Worm (Caenorhabditis elegans) whole organism, late embryonic: ENCODE measurements around the gene Y53G8AM.8.

Source experiments
- C08G9.2 ChIP-seq: sonication (generic microtip); optimal IDR thresholded peaks from 2 replicates; lab custom pipeline; 2016; ENCODE audit warnings: mild to moderate bottlenecking, missing genetic modification characterization, moderate library complexity, missing compliant biosample characterization
- C38D4.7 ChIP-seq: fragments of 200-800 bp; sonication (Bioruptor generic); optimal IDR thresholded peaks from 2 replicates; lab custom pipeline; 2018; ENCODE audit warnings: mild to moderate bottlenecking, missing genetic modification characterization, moderate library complexity, missing compliant biosample characterization
- K09A11.1 ChIP-seq: sonication (generic microtip); optimal IDR thresholded peaks from 2 replicates; lab custom pipeline; 2017; ENCODE audit warnings: antibody characterized with exemption, mild to moderate bottlenecking, missing genetic modification characterization, missing compliant biosample characterization; ENCODE audit not compliant: insufficient read depth
- T23F11.4 ChIP-seq: fragments of 200-800 bp; sonication (Bioruptor generic); optimal IDR thresholded peaks from 2 replicates; lab custom pipeline; 2018; ENCODE audit warnings: mild to moderate bottlenecking, missing genetic modification characterization, missing compliant biosample characterization
- ama-1 ChIP-seq: fragments of 150-350 bp; optimal IDR thresholded peaks from 2 replicates; lab custom pipeline; 2014
- ceh-14 ChIP-seq: sonication (generic microtip); optimal IDR thresholded peaks from 2 replicates; lab custom pipeline; 2016; ENCODE audit warnings: missing genotype, missing genetic modification characterization, missing compliant biosample characterization
- ceh-18 ChIP-seq: sonication (generic microtip); optimal IDR thresholded peaks from 2 replicates; lab custom pipeline; 2016; ENCODE audit warnings: missing genetic modification characterization, missing compliant biosample characterization
- ceh-22 ChIP-seq: sonication (generic microtip); optimal IDR thresholded peaks from 2 replicates; lab custom pipeline; 2017; ENCODE audit warnings: missing biosample characterization, missing genetic modification characterization
- ceh-24 ChIP-seq: sonication (generic microtip); optimal IDR thresholded peaks from 2 replicates; lab custom pipeline; 2016; ENCODE audit warnings: mild to moderate bottlenecking, missing genetic modification characterization, missing compliant biosample characterization
- ceh-30 ChIP-seq: fragments of 150-350 bp; optimal IDR thresholded peaks from 2 replicates; lab custom pipeline; 2014; ENCODE audit warnings: missing biosample characterization, missing genetic modification characterization
- ceh-31 ChIP-seq: sonication (generic microtip); optimal IDR thresholded peaks from 2 replicates; lab custom pipeline; 2016; ENCODE audit warnings: missing genetic modification characterization, missing compliant biosample characterization
- ceh-45 ChIP-seq: fragments of 200-800 bp; sonication (Bioruptor generic); IDR thresholded peaks from 2 replicates; pipeline ENCODE4 v1.3.6; 2022; ENCODE audit warnings: missing genetic modification reagents, missing genetic modification characterization, missing compliant biosample characterization
- ceh-48 ChIP-seq: sonication (generic microtip); optimal IDR thresholded peaks from 2 replicates; lab custom pipeline; 2016; ENCODE audit warnings: missing genetic modification characterization, inconsistent platforms, missing compliant biosample characterization
- ceh-9 ChIP-seq: sonication (generic microtip); optimal IDR thresholded peaks from 2 replicates; lab custom pipeline; 2016; ENCODE audit warnings: mild to moderate bottlenecking, missing genetic modification characterization, inconsistent platforms, missing compliant biosample characterization
- che-1 ChIP-seq: sonication (generic microtip); optimal IDR thresholded peaks from 2 replicates; lab custom pipeline; 2016; ENCODE audit warnings: mild to moderate bottlenecking, missing genetic modification characterization, missing compliant biosample characterization
- ets-4 ChIP-seq: sonication (generic microtip); optimal IDR thresholded peaks from 2 replicates; lab custom pipeline; 2016; ENCODE audit warnings: missing genetic modification characterization, missing compliant biosample characterization
- fax-1 ChIP-seq: sonication (generic microtip); optimal IDR thresholded peaks from 2 replicates; lab custom pipeline; 2016; ENCODE audit warnings: missing genotype, missing genetic modification characterization, missing compliant biosample characterization
- gmeb-2 ChIP-seq: sonication (generic microtip); optimal IDR thresholded peaks from 2 replicates; lab custom pipeline; 2016; ENCODE audit warnings: missing genetic modification characterization, inconsistent platforms, missing compliant biosample characterization
- hlh-13 ChIP-seq: fragments of 200-800 bp; sonication (Bioruptor generic); optimal IDR thresholded peaks from 2 replicates; lab custom pipeline; 2018; ENCODE audit warnings: mild to moderate bottlenecking, missing genetic modification characterization, missing compliant biosample characterization
- hlh-15 ChIP-seq: sonication (generic microtip); optimal IDR thresholded peaks from 2 replicates; lab custom pipeline; 2016; ENCODE audit warnings: missing genetic modification characterization, missing compliant biosample characterization
- hlh-30 ChIP-seq: sonication (generic microtip); optimal IDR thresholded peaks from 2 replicates; lab custom pipeline; 2017; ENCODE audit warnings: antibody characterized with exemption, missing genetic modification characterization, missing compliant biosample characterization; ENCODE audit not compliant: insufficient read depth
- hlh-6 ChIP-seq: sonication (generic microtip); optimal IDR thresholded peaks from 2 replicates; lab custom pipeline; 2016; ENCODE audit warnings: missing genotype, missing genetic modification characterization, missing compliant biosample characterization
- lim-6 ChIP-seq: sonication (generic microtip); optimal IDR thresholded peaks from 2 replicates; lab custom pipeline; 2016; ENCODE audit warnings: missing genetic modification characterization, missing compliant biosample characterization
- nfya-1 ChIP-seq: sonication (generic microtip); optimal IDR thresholded peaks from 2 replicates; lab custom pipeline; 2017; ENCODE audit warnings: missing genetic modification characterization, mild to moderate bottlenecking, missing compliant biosample characterization, antibody characterized with exemption, moderate library complexity
- odd-2 ChIP-seq: sonication (generic microtip); optimal IDR thresholded peaks from 2 replicates; lab custom pipeline; 2017; ENCODE audit warnings: antibody characterized with exemption, mild to moderate bottlenecking, missing genetic modification characterization, missing compliant biosample characterization
- pag-3 ChIP-seq: sonication (generic microtip); optimal IDR thresholded peaks from 2 replicates; lab custom pipeline; 2016; ENCODE audit warnings: missing compliant biosample characterization, missing genetic modification characterization, borderline replicate concordance
- pat-9 ChIP-seq: fragments of 200-800 bp; sonication (Bioruptor generic); optimal IDR thresholded peaks from 2 replicates; lab custom pipeline; 2018; ENCODE audit warnings: mild to moderate bottlenecking, missing genetic modification characterization, moderate library complexity, missing compliant biosample characterization
- pha-2 ChIP-seq: sonication (generic microtip); optimal IDR thresholded peaks from 2 replicates; lab custom pipeline; 2017; ENCODE audit warnings: mild to moderate bottlenecking, missing genetic modification characterization, missing compliant biosample characterization
- pha-4 ChIP-seq: fragments of 150-350 bp; optimal IDR thresholded peaks from 2 replicates; lab custom pipeline; 2018; ENCODE audit warnings: missing biosample characterization, missing genetic modification reagents, missing genetic modification characterization
- pros-1 ChIP-seq: fragments of 150-350 bp; optimal IDR thresholded peaks from 2 replicates; lab custom pipeline; 2014; ENCODE audit warnings: missing biosample characterization, missing genetic modification reagents, missing genetic modification characterization
- sox-4 ChIP-seq: sonication (generic microtip); optimal IDR thresholded peaks from 2 replicates; lab custom pipeline; 2017; ENCODE audit warnings: mild to moderate bottlenecking, missing genetic modification characterization, inconsistent platforms, missing compliant biosample characterization
- tbx-2 ChIP-seq: sonication (generic microtip); optimal IDR thresholded peaks from 2 replicates; lab custom pipeline; 2016; ENCODE audit warnings: missing genetic modification characterization, missing compliant biosample characterization
- tbx-7 ChIP-seq: sonication (generic microtip); optimal IDR thresholded peaks from 2 replicates; lab custom pipeline; 2016; ENCODE audit warnings: missing genotype, missing genetic modification characterization, missing compliant biosample characterization
- ttx-3 ChIP-seq: sonication (generic microtip); optimal IDR thresholded peaks from 2 replicates; lab custom pipeline; 2016; ENCODE audit warnings: missing genetic modification reagents, missing genetic modification characterization, missing compliant biosample characterization
- unc-3 ChIP-seq, 2 experiments: fragments of 200-800 bp in 1 of 2; sonication (Bioruptor generic) in 1 of 2; sonication (generic microtip) in 1 of 2; conservative IDR thresholded peaks in 1 of 2; optimal IDR thresholded peaks in 1 of 2; 2 replicates each; pipeline versions ENCODE4 v1.3.6 to Lab custom; 2016 to 2022; ENCODE audit warnings: missing compliant biosample characterization in 2 of 2, missing genetic modification characterization in 2 of 2, missing genetic modification reagents in 1 of 2
- unc-42 ChIP-seq: sonication (generic microtip); optimal IDR thresholded peaks from 2 replicates; lab custom pipeline; 2016; ENCODE audit warnings: missing genotype, missing genetic modification characterization, missing compliant biosample characterization
- unc-55 ChIP-seq: sonication (generic microtip); optimal IDR thresholded peaks from 2 replicates; lab custom pipeline; 2017; ENCODE audit warnings: missing biosample characterization, missing genetic modification reagents, missing genetic modification characterization
- unc-86 ChIP-seq: sonication (generic microtip); optimal IDR thresholded peaks from 2 replicates; lab custom pipeline; 2016; ENCODE audit warnings: missing genetic modification characterization, missing compliant biosample characterization
- zip-5 ChIP-seq: sonication (generic microtip); optimal IDR thresholded peaks from 2 replicates; lab custom pipeline; 2016; ENCODE audit warnings: missing genetic modification characterization, missing compliant biosample characterization

Y53G8AM.8 gene

ce11 chrIII:3241361-3241760 is 37.1 kb downstream of the Y53G8AM.8 start:
- TF ChIP-seq odd-2 (tag; lab: Kevin White, UChicago) (no peak), ceh-48 (tag; lab: Kevin White, UChicago) (peak; percentile 18)

ce11 chrIII:3240893-3241292 is 37.6 kb downstream of the Y53G8AM.8 start:
- no peak for TF ChIP-seq ceh-22 (tag; lab: Kevin White, UChicago)
- no peak for TF ChIP-seq unc-55 (GFP tag; lab: Kevin White, UChicago)
- no peak for TF ChIP-seq ceh-24 (tag; lab: Kevin White, UChicago)
- TF ChIP-seq ets-4: no peak
- TF ChIP-seq, all 69 proteins: peak for 0

ce11 chrIII:3232650-3233152 is 45.8 kb downstream of the Y53G8AM.8 start, which contains the start of gene Y53G8AL.1:
Gene Y53G8AL.1 (plus strand): TSS chrIII:3233102.
- TF ChIP-seq ceh-9 (tag; lab: Kevin White, UChicago) (no peak), ceh-14 (tag; lab: Kevin White, UChicago) (peak; percentile 40)

ce11 chrIII:3224102-3224501 is 54.4 kb downstream of the Y53G8AM.8 start:
- TF ChIP-seq unc-42 (tag; lab: Kevin White, UChicago) (peak; percentile 89), che-1 (tag; lab: Kevin White, UChicago) (no peak), nfya-1 (no peak), pat-9 (tag; lab: Kevin White, UChicago) (no peak), ceh-14 (tag; lab: Kevin White, UChicago) (no peak), unc-3 (GFP tag; conservative IDR thresholded peaks at IDR 0.05; lab: Robert Waterston, UW) (no peak), unc-3 (tag; optimal IDR thresholded peaks at IDR 0.05; lab: Kevin White, UChicago) (no peak), tbx-2 (tag; lab: Kevin White, UChicago) (no peak)

- TF ChIP-seq pha-2 (tag; lab: Kevin White, UChicago) (no peak), ceh-45 (GFP tag; lab: Robert Waterston, UW) (no peak), hlh-6 (tag; lab: Kevin White, UChicago) (no peak)
- TF ChIP-seq, all 69 proteins: peak for 0
Measured at ce11 chrIII:3222707-3223106, 55.8 kb downstream of the Y53G8AM.8 start.

ce11 chrIII:3220287-3220686 is 58.2 kb downstream of the Y53G8AM.8 start:
- no peak for TF ChIP-seq ceh-9 (tag; lab: Kevin White, UChicago)
- no peak for TF ChIP-seq pag-3 (tag; lab: Kevin White, UChicago)
- peak; percentile 4 for TF ChIP-seq tbx-2 (tag; lab: Kevin White, UChicago)
- no peak for TF ChIP-seq sox-4 (tag; lab: Kevin White, UChicago)
- TF ChIP-seq hlh-13 (GFP tag; lab: Kevin White, UChicago): no peak
- TF ChIP-seq ceh-48 (tag; lab: Kevin White, UChicago): no peak
- TF ChIP-seq unc-42 (tag; lab: Kevin White, UChicago): peak; percentile 62
- TF ChIP-seq pros-1: no peak
- TF ChIP-seq tbx-7: no peak
- no peak for TF ChIP-seq gmeb-2 (tag; lab: Kevin White, UChicago)
- no peak for TF ChIP-seq ceh-14 (tag; lab: Kevin White, UChicago)
- no peak for TF ChIP-seq C38D4.7
- no peak for TF ChIP-seq unc-86
- peak; percentile 75 for TF ChIP-seq ceh-31 (tag; lab: Kevin White, UChicago)
- peak; percentile 59 for TF ChIP-seq nfya-1
- TF ChIP-seq odd-2 (tag; lab: Kevin White, UChicago): no peak
- TF ChIP-seq, all 69 proteins: peak for 4

- TF ChIP-seq ets-4 (no peak), lim-6 (tag; lab: Kevin White, UChicago) (no peak), ceh-18 (tag; lab: Kevin White, UChicago) (no peak), ama-1 (no peak), ceh-30 (tag; lab: Kevin White, UChicago) (no peak), fax-1 (no peak), ceh-9 (tag; lab: Kevin White, UChicago) (no peak), unc-86 (no peak), hlh-30 (tag; lab: Kevin White, UChicago) (no peak), K09A11.1 (tag; lab: Kevin White, UChicago) (no peak), ceh-45 (GFP tag; lab: Robert Waterston, UW) (no peak), T23F11.4 (no peak), pha-4 (tag; lab: Kevin White, UChicago) (no peak), C08G9.2 (tag; lab: Kevin White, UChicago) (no peak), ttx-3 (tag; lab: Kevin White, UChicago) (no peak), ceh-14 (tag; lab: Kevin White, UChicago) (no peak), zip-5 (no peak), hlh-15 (tag; lab: Kevin White, UChicago) (no peak)
- TF ChIP-seq, all 69 proteins: peak for 0
Measured at ce11 chrIII:3219050-3219449, 59.5 kb downstream of the Y53G8AM.8 start, which contains the start of gene frm-8. Gene frm-8 (minus strand): TSS chrIII:3219150.
